Worm (Caenorhabditis elegans) whole organism, late embryonic: ENCODE results near the gene C07G1.6.
A peak's percentile ranks its signal among the peaks of the same experiment; 100 is the strongest.

Source experiments
- C08G9.2 ChIP-seq: sonication (generic microtip); optimal IDR thresholded peaks from 2 replicates; lab custom pipeline; 2016; ENCODE audit warnings: mild to moderate bottlenecking, missing genetic modification characterization, moderate library complexity, missing compliant biosample characterization
- C38D4.7 ChIP-seq: fragments of 200-800 bp; sonication (Bioruptor generic); optimal IDR thresholded peaks from 2 replicates; lab custom pipeline; 2018; ENCODE audit warnings: mild to moderate bottlenecking, missing genetic modification characterization, moderate library complexity, missing compliant biosample characterization
- F13H6.1 ChIP-seq: sonication (generic microtip); optimal IDR thresholded peaks from 2 replicates; lab custom pipeline; 2016; ENCODE audit warnings: missing genetic modification characterization, missing compliant biosample characterization
- K02D7.2 ChIP-seq: sonication (generic microtip); optimal IDR thresholded peaks from 2 replicates; lab custom pipeline; 2017; ENCODE audit warnings: mild to moderate bottlenecking, missing genetic modification characterization, missing compliant biosample characterization
- K09A11.1 ChIP-seq: sonication (generic microtip); optimal IDR thresholded peaks from 2 replicates; lab custom pipeline; 2017; ENCODE audit warnings: antibody characterized with exemption, mild to moderate bottlenecking, missing genetic modification characterization, missing compliant biosample characterization; ENCODE audit not compliant: insufficient read depth
- Y22D7AL.16 ChIP-seq: sonication (generic microtip); optimal IDR thresholded peaks from 2 replicates; lab custom pipeline; 2016; ENCODE audit warnings: missing genetic modification characterization, missing compliant biosample characterization
- ama-1 ChIP-seq: fragments of 150-350 bp; optimal IDR thresholded peaks from 2 replicates; lab custom pipeline; 2014
- ceh-14 ChIP-seq: sonication (generic microtip); optimal IDR thresholded peaks from 2 replicates; lab custom pipeline; 2016; ENCODE audit warnings: missing genotype, missing genetic modification characterization, missing compliant biosample characterization
- ceh-18 ChIP-seq: sonication (generic microtip); optimal IDR thresholded peaks from 2 replicates; lab custom pipeline; 2016; ENCODE audit warnings: missing genetic modification characterization, missing compliant biosample characterization
- ceh-19 ChIP-seq: fragments of 200-800 bp; sonication (Bioruptor generic); optimal IDR thresholded peaks from 2 replicates; lab custom pipeline; 2018; ENCODE audit warnings: mild to moderate bottlenecking, missing genetic modification characterization, missing compliant biosample characterization
- ceh-45 ChIP-seq: fragments of 200-800 bp; sonication (Bioruptor generic); IDR thresholded peaks from 2 replicates; pipeline ENCODE4 v1.3.6; 2022; ENCODE audit warnings: missing genetic modification reagents, missing genetic modification characterization, missing compliant biosample characterization
- ceh-48 ChIP-seq: sonication (generic microtip); optimal IDR thresholded peaks from 2 replicates; lab custom pipeline; 2016; ENCODE audit warnings: missing genetic modification characterization, inconsistent platforms, missing compliant biosample characterization
- ceh-9 ChIP-seq: sonication (generic microtip); optimal IDR thresholded peaks from 2 replicates; lab custom pipeline; 2016; ENCODE audit warnings: mild to moderate bottlenecking, missing genetic modification characterization, inconsistent platforms, missing compliant biosample characterization
- dmd-4 ChIP-seq: sonication (generic microtip); optimal IDR thresholded peaks from 2 replicates; lab custom pipeline; 2016; ENCODE audit warnings: borderline replicate concordance, missing genetic modification characterization, missing compliant biosample characterization
- dve-1 ChIP-seq: sonication (generic microtip); optimal IDR thresholded peaks from 2 replicates; lab custom pipeline; 2017; ENCODE audit warnings: antibody characterized with exemption, mild to moderate bottlenecking, missing genetic modification characterization, missing compliant biosample characterization
- elt-2 ChIP-seq: sonication (generic microtip); optimal IDR thresholded peaks from 2 replicates; lab custom pipeline; 2016; ENCODE audit warnings: missing genetic modification reagents, missing genetic modification characterization, missing compliant biosample characterization
- elt-4 ChIP-seq: sonication (generic microtip); optimal IDR thresholded peaks from 2 replicates; lab custom pipeline; 2016; ENCODE audit warnings: missing genetic modification characterization, missing compliant biosample characterization
- ets-4 ChIP-seq: sonication (generic microtip); optimal IDR thresholded peaks from 2 replicates; lab custom pipeline; 2016; ENCODE audit warnings: missing genetic modification characterization, missing compliant biosample characterization
- eyg-1 ChIP-seq: sonication (generic microtip); optimal IDR thresholded peaks from 2 replicates; lab custom pipeline; 2016; ENCODE audit warnings: missing genotype, missing genetic modification characterization, missing compliant biosample characterization
- fax-1 ChIP-seq: sonication (generic microtip); optimal IDR thresholded peaks from 2 replicates; lab custom pipeline; 2016; ENCODE audit warnings: missing genotype, missing genetic modification characterization, missing compliant biosample characterization
- fkh-6 ChIP-seq: sonication (generic microtip); optimal IDR thresholded peaks from 2 replicates; lab custom pipeline; 2016; ENCODE audit warnings: missing genetic modification characterization, missing compliant biosample characterization
- hlh-15 ChIP-seq: sonication (generic microtip); optimal IDR thresholded peaks from 2 replicates; lab custom pipeline; 2016; ENCODE audit warnings: missing genetic modification characterization, missing compliant biosample characterization
- hlh-6 ChIP-seq: sonication (generic microtip); optimal IDR thresholded peaks from 2 replicates; lab custom pipeline; 2016; ENCODE audit warnings: missing genotype, missing genetic modification characterization, missing compliant biosample characterization
- hlh-8 ChIP-seq: sonication (generic microtip); optimal IDR thresholded peaks from 2 replicates; lab custom pipeline; 2016; ENCODE audit warnings: missing genotype, missing genetic modification characterization, missing compliant biosample characterization
- lim-6 ChIP-seq: sonication (generic microtip); optimal IDR thresholded peaks from 2 replicates; lab custom pipeline; 2016; ENCODE audit warnings: missing genetic modification characterization, missing compliant biosample characterization
- lin-11 ChIP-seq: fragments of 200-800 bp; sonication (Bioruptor generic); optimal IDR thresholded peaks from 2 replicates; lab custom pipeline; 2018; ENCODE audit warnings: mild to moderate bottlenecking, missing genetic modification characterization, missing compliant biosample characterization
- madf-2 ChIP-seq: sonication (generic microtip); optimal IDR thresholded peaks from 2 replicates; lab custom pipeline; 2017; ENCODE audit warnings: missing genetic modification characterization, missing compliant biosample characterization
- npax-4 ChIP-seq: sonication (generic microtip); optimal IDR thresholded peaks from 2 replicates; lab custom pipeline; 2016; ENCODE audit warnings: missing genetic modification characterization, missing compliant biosample characterization
- pat-9 ChIP-seq: fragments of 200-800 bp; sonication (Bioruptor generic); optimal IDR thresholded peaks from 2 replicates; lab custom pipeline; 2018; ENCODE audit warnings: mild to moderate bottlenecking, missing genetic modification characterization, moderate library complexity, missing compliant biosample characterization
- pha-4 ChIP-seq: fragments of 150-350 bp; optimal IDR thresholded peaks from 2 replicates; lab custom pipeline; 2018; ENCODE audit warnings: missing biosample characterization, missing genetic modification reagents, missing genetic modification characterization
- pros-1 ChIP-seq: fragments of 150-350 bp; optimal IDR thresholded peaks from 2 replicates; lab custom pipeline; 2014; ENCODE audit warnings: missing biosample characterization, missing genetic modification reagents, missing genetic modification characterization
- ref-2 ChIP-seq: sonication (generic microtip); optimal IDR thresholded peaks from 2 replicates; lab custom pipeline; 2016; ENCODE audit warnings: missing genetic modification characterization, missing compliant biosample characterization
- sox-4 ChIP-seq: sonication (generic microtip); optimal IDR thresholded peaks from 2 replicates; lab custom pipeline; 2017; ENCODE audit warnings: mild to moderate bottlenecking, missing genetic modification characterization, inconsistent platforms, missing compliant biosample characterization
- syd-9 ChIP-seq: sonication (generic microtip); optimal IDR thresholded peaks from 2 replicates; lab custom pipeline; 2016; ENCODE audit warnings: mild to moderate bottlenecking, missing genetic modification characterization, moderate library complexity, missing compliant biosample characterization
- tbx-7 ChIP-seq: sonication (generic microtip); optimal IDR thresholded peaks from 2 replicates; lab custom pipeline; 2016; ENCODE audit warnings: missing genotype, missing genetic modification characterization, missing compliant biosample characterization
- unc-86 ChIP-seq: sonication (generic microtip); optimal IDR thresholded peaks from 2 replicates; lab custom pipeline; 2016; ENCODE audit warnings: missing genetic modification characterization, missing compliant biosample characterization
- zip-5 ChIP-seq: sonication (generic microtip); optimal IDR thresholded peaks from 2 replicates; lab custom pipeline; 2016; ENCODE audit warnings: missing genetic modification characterization, missing compliant biosample characterization
- ztf-16 ChIP-seq: sonication (generic microtip); optimal IDR thresholded peaks from 2 replicates; lab custom pipeline; 2017; ENCODE audit warnings: missing genetic modification characterization, missing compliant biosample characterization

C07G1.6 gene

ce11 chrIV:8252856-8253255 is 42.7 kb upstream of the C07G1.6 start (continued):
- peak; percentile 90 for TF ChIP-seq syd-9 (tag; lab: Kevin White, UChicago)
- peak; percentile 95 for TF ChIP-seq pat-9 (tag; lab: Kevin White, UChicago)
- TF ChIP-seq ztf-16: peak; percentile 96
- peak; percentile 56 for TF ChIP-seq pros-1
- TF ChIP-seq ceh-19 (GFP tag; lab: Kevin White, UChicago): peak; percentile 95
- TF ChIP-seq tbx-7 (tag; lab: Kevin White, UChicago): peak; percentile 60
- TF ChIP-seq ceh-48: peak; percentile 92
- peak; percentile 82 for TF ChIP-seq C08G9.2 (tag; lab: Kevin White, UChicago)
- TF ChIP-seq ama-1 (lab: Kevin White, UChicago): no peak
- TF ChIP-seq ceh-45: peak; percentile 86
- TF ChIP-seq C38D4.7 (GFP tag; lab: Kevin White, UChicago): peak; percentile 94
- TF ChIP-seq F13H6.1 (tag; lab: Kevin White, UChicago): peak; percentile 88
- peak; percentile 92 for TF ChIP-seq hlh-15 (tag; lab: Kevin White, UChicago)
- peak; percentile 9 for TF ChIP-seq lim-6
- peak; percentile 98 for TF ChIP-seq elt-2 (tag; lab: Kevin White, UChicago)
- peak; percentile 90 for TF ChIP-seq eyg-1 (tag; lab: Kevin White, UChicago)
- peak; percentile 88 for TF ChIP-seq zip-5

ce11 chrIV:8251346-8251745 is 41.1 kb upstream of the C07G1.6 start:
- TF ChIP-seq ref-2 (tag; lab: Kevin White, UChicago): no peak
- TF ChIP-seq elt-2 (tag; lab: Kevin White, UChicago): no peak
- no peak for TF ChIP-seq hlh-15 (tag; lab: Kevin White, UChicago)
- TF ChIP-seq pha-4 (tag; lab: Kevin White, UChicago): no peak
- TF ChIP-seq, all 69 proteins: peak for 0

- TF ChIP-seq Y22D7AL.16: no peak
- TF ChIP-seq sox-4: no peak
- TF ChIP-seq dmd-4 (tag; lab: Kevin White, UChicago): no peak
- TF ChIP-seq dve-1 (tag; lab: Kevin White, UChicago): no peak
- TF ChIP-seq elt-4 (tag; lab: Kevin White, UChicago): no peak
- no peak for TF ChIP-seq ceh-18
- TF ChIP-seq elt-2 (tag; lab: Kevin White, UChicago): no peak
- TF ChIP-seq pat-9 (tag; lab: Kevin White, UChicago): no peak
- no peak for TF ChIP-seq lin-11 (tag; lab: Kevin White, UChicago)
- no peak for TF ChIP-seq pha-4 (tag; lab: Kevin White, UChicago)
- TF ChIP-seq fkh-6: no peak
- TF ChIP-seq fax-1: no peak
- TF ChIP-seq K09A11.1 (tag; lab: Kevin White, UChicago): no peak
- TF ChIP-seq ceh-19 (GFP tag; lab: Kevin White, UChicago): no peak
- TF ChIP-seq hlh-6 (tag; lab: Kevin White, UChicago): no peak
- TF ChIP-seq ceh-14 (tag; lab: Kevin White, UChicago): no peak
- no peak for TF ChIP-seq ets-4 (tag; lab: Kevin White, UChicago)
- no peak for TF ChIP-seq ceh-9 (tag; lab: Kevin White, UChicago)
- no peak for TF ChIP-seq hlh-8 (tag; lab: Kevin White, UChicago)
Observed at ce11 chrIV:8247341-8247740, 37.1 kb upstream of the C07G1.6 start.

- TF ChIP-seq ztf-16 (no peak), pros-1 (no peak), F13H6.1 (tag; lab: Kevin White, UChicago) (no peak), K02D7.2 (tag; lab: Kevin White, UChicago) (no peak), ceh-14 (tag; lab: Kevin White, UChicago) (no peak), elt-2 (tag; lab: Kevin White, UChicago) (no peak), ama-1 (lab: Kevin White, UChicago) (no peak), fax-1 (no peak), npax-4 (tag; lab: Kevin White, UChicago) (no peak), elt-4 (tag; lab: Kevin White, UChicago) (no peak), madf-2 (tag; lab: Kevin White, UChicago) (no peak), ceh-9 (tag; lab: Kevin White, UChicago) (no peak), sox-4 (no peak), zip-5 (no peak), unc-86 (tag; lab: Kevin White, UChicago) (no peak)
Observed at ce11 chrIV:8244112-8244511, 33.9 kb upstream of the C07G1.6 start, which contains the start of gene T09A12.1. Gene T09A12.1, plus strand, starts transcription at chrIV:8244412.
